Fruit fly (Drosophila melanogaster): ENCODE results near the gene Odj.

Gene Odj

dm6 chr3R:17793287-17793686 lies 15.7 kb downstream of the Odj start:
- TF ChIP-seq crol (GFP tag; IDR thresholded peaks at IDR 0.05): peak; percentile 73
- no peak for TF ChIP-seq scrt (GFP tag; optimal IDR thresholded peaks at IDR 0.05)

dm6 chr3R:17789937-17790336 lies 19.1 kb downstream of the Odj start:
- TF ChIP-seq row (GFP tag; IDR thresholded peaks at IDR 0.05) (0 out of 3 replicates have a peak, but pooled peaks have one; percentile 5), CG2202 (tag; optimal IDR thresholded peaks at IDR 0.05) (no peak), sens (GFP tag) (peak; percentile 47), cas (GFP tag; IDR thresholded peaks at IDR 0.05) (no peak), CG17385 (GFP tag; optimal IDR thresholded peaks at IDR 0.05) (no peak), dati (GFP tag; IDR thresholded peaks at IDR 0.05) (no peak), bcd (GFP tag; optimal IDR thresholded peaks at IDR 0.05) (no peak), CG6854 (GFP tag; optimal IDR thresholded peaks at IDR 0.05) (no peak), chm (GFP tag; IDR thresholded peaks at IDR 0.05) (no peak), CG8478 (optimal IDR thresholded peaks at IDR 0.05) (no peak), nom (GFP tag; optimal IDR thresholded peaks at IDR 0.05) (peak; percentile 2), nerfin-2 (GFP tag; IDR thresholded peaks at IDR 0.05; ENCODE audit: partially characterized antibody) (no peak), CG9817 (tag; optimal IDR thresholded peaks at IDR 0.05) (no peak), zf30C (GFP tag; optimal IDR thresholded peaks at IDR 0.05) (no peak), CG33557 (GFP tag; optimal IDR thresholded peaks at IDR 0.05) (no peak), Hand (GFP tag; optimal IDR thresholded peaks at IDR 0.05) (no peak)

- no peak for TF ChIP-seq tgo (GFP tag; IDR thresholded peaks at IDR 0.05)
- no peak for TF ChIP-seq CG16813 (GFP tag; IDR thresholded peaks at IDR 0.05; ENCODE audit: partially characterized antibody)
- TF ChIP-seq fd96Cb (tag; optimal IDR thresholded peaks at IDR 0.05): peak; percentile 11
- no peak for TF ChIP-seq so (GFP tag; IDR thresholded peaks at IDR 0.05)
- no peak for TF ChIP-seq lola (GFP tag; optimal IDR thresholded peaks at IDR 0.05)
- no peak for TF ChIP-seq CG7271 (tag; optimal IDR thresholded peaks at IDR 0.05)
- no peak for TF ChIP-seq CG31365 (tag; optimal IDR thresholded peaks at IDR 0.05)
- peak; percentile 61; the same call in 1 of the 3 replicates for TF ChIP-seq ci (GFP tag; IDR thresholded peaks at IDR 0.05)
- no peak for TF ChIP-seq btn (GFP tag; optimal IDR thresholded peaks at IDR 0.05)
- no peak for TF ChIP-seq Scr (GFP tag; IDR thresholded peaks at IDR 0.05; ENCODE audit: partially characterized antibody)
- TF ChIP-seq dmrt99B (tag; optimal IDR thresholded peaks at IDR 0.05): peak; percentile 4
- TF ChIP-seq yki (optimal IDR thresholded peaks at IDR 0.05): no peak
- TF ChIP-seq sens-2 (GFP tag; IDR thresholded peaks at IDR 0.05): no peak
- 0 out of 3 replicates have a peak, but pooled peaks have one; percentile 35 for TF ChIP-seq dysf (GFP tag; IDR thresholded peaks at IDR 0.05)
- no peak for TF ChIP-seq CG1233 (GFP tag; optimal IDR thresholded peaks at IDR 0.05)
- TF ChIP-seq CG10979 (tag; optimal IDR thresholded peaks at IDR 0.05): peak; percentile 52
- no peak for TF ChIP-seq ttk (GFP tag; IDR thresholded peaks at IDR 0.05)
- TF ChIP-seq Gsc (GFP tag; IDR thresholded peaks at IDR 0.05): no peak
- peak; percentile 4 for TF ChIP-seq unpg (GFP tag; optimal IDR thresholded peaks at IDR 0.05)
- peak; percentile 2 for TF ChIP-seq CG8388 (GFP tag; optimal IDR thresholded peaks at IDR 0.05)
- no peak for TF ChIP-seq ewg (GFP tag; optimal IDR thresholded peaks at IDR 0.05)
- TF ChIP-seq CG17568 (GFP tag; optimal IDR thresholded peaks at IDR 0.05): no peak
- TF ChIP-seq ATbp (GFP tag; optimal IDR thresholded peaks at IDR 0.05): peak; percentile 6
- no peak for TF ChIP-seq CG12769 (tag; optimal IDR thresholded peaks at IDR 0.05)
- peak; percentile 12 for TF ChIP-seq CG2678 (tag; optimal IDR thresholded peaks at IDR 0.05)
- TF ChIP-seq fu2 (GFP tag; optimal IDR thresholded peaks at IDR 0.05): no peak
- peak; percentile 2 for TF ChIP-seq phol (tag; optimal IDR thresholded peaks at IDR 0.05)
- TF ChIP-seq CG17359 (tag; optimal IDR thresholded peaks at IDR 0.05): peak; percentile 13
- no peak for TF ChIP-seq NC2α (GFP tag; optimal IDR thresholded peaks at IDR 0.05)
- no peak for TF ChIP-seq CG9437 (GFP tag; optimal IDR thresholded peaks at IDR 0.05)
- TF ChIP-seq ac (GFP tag; optimal IDR thresholded peaks at IDR 0.05): no peak
These were observed 21.2 kb downstream of the Odj start for dm6 chr3R:17787780-17788179.
